Fruit fly (Drosophila melanogaster): ENCODE results near the gene jet.

The jet gene

dm6 chr2L:4903838-4904237, 45.7 kb downstream of the jet start:
- TF ChIP-seq Dll (optimal IDR thresholded peaks at IDR 0.05) (no peak), CG8478 (optimal IDR thresholded peaks at IDR 0.05) (no peak), EcR (GFP tag; optimal IDR thresholded peaks at IDR 0.05) (no peak), usp (GFP tag; optimal IDR thresholded peaks at IDR 0.05) (no peak)

DNA sequence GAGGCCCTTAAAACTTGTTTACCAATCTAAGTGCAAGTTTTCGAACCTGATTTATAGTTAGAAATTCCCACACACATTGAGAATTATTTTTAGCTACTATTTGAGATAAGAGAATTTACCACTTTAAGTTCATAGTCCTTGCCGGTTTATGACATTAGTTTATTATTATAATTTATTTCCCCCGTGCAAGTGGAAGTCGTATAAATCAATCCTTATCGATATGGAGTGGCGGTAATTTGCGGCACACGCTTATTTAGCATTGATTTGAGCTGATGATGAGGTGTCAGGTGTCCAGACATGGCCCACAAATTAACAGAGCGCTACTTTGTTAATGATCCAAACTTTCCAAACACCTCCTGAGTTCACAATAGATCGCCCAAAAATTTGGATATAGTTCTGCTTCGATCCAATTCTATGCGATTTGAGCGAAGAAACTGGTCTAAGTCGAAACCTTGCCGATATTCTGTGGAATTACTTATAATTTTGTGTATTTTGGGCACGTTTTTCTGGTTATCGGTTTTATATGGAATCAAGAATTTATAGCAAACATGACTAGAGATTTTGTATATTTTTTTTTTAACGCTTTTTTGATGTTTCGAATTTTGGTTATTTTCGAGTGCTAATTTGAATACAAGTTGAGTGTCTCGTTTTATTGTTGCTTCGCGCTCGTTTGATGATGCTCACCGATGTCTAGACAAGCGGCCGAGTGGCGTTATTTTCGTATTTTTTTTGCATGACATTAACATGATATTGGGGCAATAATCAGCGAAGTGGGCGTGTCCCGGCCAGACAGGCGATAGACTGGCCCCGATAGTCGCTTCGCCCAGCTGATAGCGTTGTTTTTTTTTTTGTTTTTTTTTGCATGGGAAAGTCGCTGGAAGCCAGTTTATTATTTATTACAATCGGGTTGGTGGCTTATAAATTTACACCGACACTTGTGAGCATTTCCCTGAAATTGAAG, 49.7 kb downstream of the jet start:
- TF ChIP-seq EcR (GFP tag; optimal IDR thresholded peaks at IDR 0.05) = no peak
- no peak for TF ChIP-seq psq (optimal IDR thresholded peaks at IDR 0.05)
- no peak for TF ChIP-seq Dll (optimal IDR thresholded peaks at IDR 0.05)
- no peak for TF ChIP-seq pan (optimal IDR thresholded peaks at IDR 0.05)
- no peak for TF ChIP-seq CG8478 (optimal IDR thresholded peaks at IDR 0.05)
- TF ChIP-seq usp (GFP tag; optimal IDR thresholded peaks at IDR 0.05) = no peak

Data from whole organism.